Worm (Caenorhabditis elegans): ENCODE data around the gene W04G3.10.

Gene W04G3.10

DNA sequence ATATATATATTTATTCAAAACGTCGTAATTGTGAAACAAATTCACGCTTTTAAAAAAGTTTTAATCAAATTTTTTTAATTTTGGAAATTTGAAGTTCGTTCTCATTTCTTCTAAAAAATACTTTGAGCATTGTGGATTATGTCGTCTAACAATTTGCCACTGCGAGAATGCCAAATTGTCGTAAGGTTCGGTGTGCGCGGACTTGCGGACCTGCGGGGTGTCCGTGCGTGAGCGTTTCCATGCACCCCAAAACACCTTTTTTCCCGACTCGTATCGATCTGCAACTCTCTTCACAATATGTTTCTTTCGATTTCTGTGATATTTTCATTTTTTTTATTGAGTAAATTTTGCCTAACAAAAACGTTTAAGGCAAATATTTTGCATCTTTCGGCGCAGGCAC, 5.3 kb downstream of the W04G3.10 start:
- no peak for TF ChIP-seq sdc-2 (tag; optimal IDR thresholded peaks at IDR 0.05)
- no peak for TF ChIP-seq ref-2 (tag; optimal IDR thresholded peaks at IDR 0.05)
- TF ChIP-seq ceh-24 (tag; optimal IDR thresholded peaks at IDR 0.05), result no peak
- TF ChIP-seq rnt-1 (tag; optimal IDR thresholded peaks at IDR 0.05), result no peak
- no peak for TF ChIP-seq pha-4 (tag; optimal IDR thresholded peaks at IDR 0.05)
- TF ChIP-seq ceh-18 (tag; optimal IDR thresholded peaks at IDR 0.05), result no peak
- no peak for TF ChIP-seq nhr-11 (tag; optimal IDR thresholded peaks at IDR 0.05)
- no peak for TF ChIP-seq che-1 (tag; optimal IDR thresholded peaks at IDR 0.05)
- TF ChIP-seq K09A11.1 (tag; optimal IDR thresholded peaks at IDR 0.05; ENCODE audit: insufficient read depth), result no peak
- TF ChIP-seq F13H6.1 (tag; optimal IDR thresholded peaks at IDR 0.05), result no peak
- TF ChIP-seq ama-1 (optimal IDR thresholded peaks at IDR 0.05), result no peak
- no peak for TF ChIP-seq ceh-19 (GFP tag; optimal IDR thresholded peaks at IDR 0.05)
- TF ChIP-seq ceh-6 (GFP tag; optimal IDR thresholded peaks at IDR 0.05), result no peak
- TF ChIP-seq pha-2 (tag; optimal IDR thresholded peaks at IDR 0.05), result no peak
- no peak for TF ChIP-seq hlh-8 (tag; optimal IDR thresholded peaks at IDR 0.05)
- no peak for TF ChIP-seq zip-5 (tag; optimal IDR thresholded peaks at IDR 0.05)

DNA sequence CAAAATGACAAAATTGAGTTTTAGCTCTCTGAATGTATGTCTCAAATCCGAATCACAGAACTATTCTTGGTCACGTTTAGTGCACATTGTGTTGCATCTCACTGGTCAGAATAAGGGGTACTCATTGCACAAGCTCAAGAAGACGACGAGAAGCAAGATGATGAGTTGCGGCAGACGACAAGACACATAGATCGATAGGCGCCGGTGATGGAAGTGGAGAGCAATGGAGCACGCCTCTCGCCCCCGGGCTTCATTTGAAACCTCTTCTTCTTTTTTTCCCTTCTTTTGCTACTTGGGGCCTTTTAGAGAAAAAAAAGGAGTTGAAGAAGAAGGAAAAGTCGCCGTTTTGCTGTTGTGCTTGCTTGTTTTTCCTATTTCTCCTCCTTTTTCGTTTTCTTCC, 9.7 kb downstream of the W04G3.10 start, which contains the start of gene apt-9:
Gene apt-9, plus strand, starts transcription at position 194 of the 400 bp plus-strand sequence.
- no peak for TF ChIP-seq hlh-6 (tag; optimal IDR thresholded peaks at IDR 0.05)
- TF ChIP-seq dmd-4 (tag; optimal IDR thresholded peaks at IDR 0.05; ENCODE audit: borderline replicate concordance), result no peak
- TF ChIP-seq sox-4 (tag; optimal IDR thresholded peaks at IDR 0.05), result no peak
- TF ChIP-seq ceh-31 (tag; optimal IDR thresholded peaks at IDR 0.05), result peak; percentile 10
- peak; percentile 65 for TF ChIP-seq ceh-48 (tag; optimal IDR thresholded peaks at IDR 0.05)
- peak; percentile 43 for TF ChIP-seq unc-42 (tag; optimal IDR thresholded peaks at IDR 0.05)
- TF ChIP-seq ceh-19 (GFP tag; optimal IDR thresholded peaks at IDR 0.05), result no peak
- peak; percentile 3 for TF ChIP-seq ceh-14 (tag; optimal IDR thresholded peaks at IDR 0.05)
- TF ChIP-seq fkh-6 (tag; optimal IDR thresholded peaks at IDR 0.05), result no peak
- TF ChIP-seq pqm-1 (tag; optimal IDR thresholded peaks at IDR 0.05), result no peak

DNA sequence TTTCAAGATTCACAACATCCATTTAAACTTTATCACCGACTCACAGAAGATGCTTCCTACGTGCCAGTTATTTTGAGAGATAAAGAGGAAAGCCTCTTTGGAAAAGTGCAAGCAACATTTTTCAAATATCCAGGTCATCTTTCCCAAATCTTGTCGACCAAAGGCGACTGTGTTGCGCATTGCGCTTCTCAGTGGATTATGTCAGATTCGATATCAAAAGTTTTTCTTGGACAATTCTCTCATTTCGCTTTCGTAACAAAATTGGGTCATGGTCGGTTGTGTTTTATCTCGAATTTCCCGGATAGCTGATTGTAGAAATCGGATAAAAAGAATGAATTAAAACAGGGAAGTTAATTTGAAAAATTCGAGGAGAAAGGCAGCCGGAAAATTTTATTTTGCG, 10.8 kb downstream of the W04G3.10 start:
- no peak for TF ChIP-seq ceh-22 (tag; optimal IDR thresholded peaks at IDR 0.05)
- TF ChIP-seq elt-4 (tag; optimal IDR thresholded peaks at IDR 0.05), result no peak
- TF ChIP-seq ceh-2 (tag; optimal IDR thresholded peaks at IDR 0.05), result no peak
- TF ChIP-seq unc-55 (GFP tag; optimal IDR thresholded peaks at IDR 0.05), result no peak
- no peak for TF ChIP-seq che-1 (tag; optimal IDR thresholded peaks at IDR 0.05)
- TF ChIP-seq C08G9.2 (tag; optimal IDR thresholded peaks at IDR 0.05), result no peak
- TF ChIP-seq ceh-34 (tag; optimal IDR thresholded peaks at IDR 0.05), result no peak

DNA sequence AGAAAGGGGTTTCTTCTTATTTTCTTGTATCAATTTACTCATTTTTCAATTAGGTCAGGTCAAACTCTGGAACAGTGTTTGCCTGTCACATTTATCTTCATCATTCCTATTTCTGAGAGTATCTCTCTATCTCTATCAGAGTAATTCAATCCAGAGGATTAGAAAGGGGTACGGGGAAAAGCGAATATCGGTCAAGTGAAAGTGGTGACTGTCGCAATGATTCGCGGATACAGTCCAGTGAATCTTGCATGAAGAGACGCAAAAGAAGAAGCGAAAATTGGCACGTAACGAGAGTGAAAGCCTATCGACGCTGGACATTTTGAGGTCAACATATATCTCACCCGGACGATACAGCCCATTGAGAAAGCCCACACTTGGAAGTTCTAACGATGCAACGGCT, 13.3 kb downstream of the W04G3.10 start, which contains the start of gene lpr-4:
Gene lpr-4, plus strand, starts transcription at position 328 of the 400 bp plus-strand sequence.
- TF ChIP-seq gmeb-2 (tag; optimal IDR thresholded peaks at IDR 0.05), result no peak
- no peak for TF ChIP-seq C38D4.7 (GFP tag; optimal IDR thresholded peaks at IDR 0.05)
- TF ChIP-seq dve-1 (tag; optimal IDR thresholded peaks at IDR 0.05), result no peak
- TF ChIP-seq madf-2 (tag; optimal IDR thresholded peaks at IDR 0.05), result no peak
- TF ChIP-seq hlh-30 (tag; optimal IDR thresholded peaks at IDR 0.05; ENCODE audit: insufficient read depth), result no peak
- peak; percentile 17 for TF ChIP-seq ref-2 (tag; optimal IDR thresholded peaks at IDR 0.05)
- no peak for TF ChIP-seq fkh-6 (tag; optimal IDR thresholded peaks at IDR 0.05)
- TF ChIP-seq unc-55 (GFP tag; optimal IDR thresholded peaks at IDR 0.05), result peak; percentile 21
- TF ChIP-seq pha-2 (tag; optimal IDR thresholded peaks at IDR 0.05), result no peak

DNA sequence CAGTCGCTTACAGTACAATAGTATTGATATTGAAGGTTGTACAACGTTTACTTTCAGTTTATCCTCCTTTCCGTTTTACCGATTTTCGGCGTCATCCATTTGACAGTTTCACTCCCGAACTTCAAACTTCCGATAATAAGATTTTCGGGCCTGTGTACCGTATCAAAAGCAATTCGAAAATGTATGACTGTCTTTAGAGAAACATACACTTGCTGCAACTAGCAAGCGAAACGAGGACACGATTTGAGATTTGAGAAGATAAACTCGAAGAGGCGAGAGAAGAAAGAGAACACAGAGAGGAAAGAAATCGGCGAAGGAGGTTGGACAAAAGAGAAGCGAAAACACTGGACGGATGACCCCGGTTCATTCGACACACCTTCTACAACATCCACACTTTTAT, 16.1 kb downstream of the W04G3.10 start, which contains the start of gene lpr-5:
Gene lpr-5, plus strand, starts transcription at position 220 of the 400 bp plus-strand sequence.
- TF ChIP-seq fkh-10 (GFP tag; optimal IDR thresholded peaks at IDR 0.05), result no peak
- no peak for TF ChIP-seq ceh-2 (tag; optimal IDR thresholded peaks at IDR 0.05)
- TF ChIP-seq odd-2 (tag; optimal IDR thresholded peaks at IDR 0.05), result no peak
- no peak for TF ChIP-seq unc-42 (tag; optimal IDR thresholded peaks at IDR 0.05)
- TF ChIP-seq unc-55 (GFP tag; optimal IDR thresholded peaks at IDR 0.05), result no peak
- TF ChIP-seq ztf-16 (tag; optimal IDR thresholded peaks at IDR 0.05), result no peak
- no peak for TF ChIP-seq K02D7.2 (tag; optimal IDR thresholded peaks at IDR 0.05)
- TF ChIP-seq nhr-11 (tag; optimal IDR thresholded peaks at IDR 0.05), result no peak
- TF ChIP-seq ama-1 (optimal IDR thresholded peaks at IDR 0.05), result no peak
